Worm (Caenorhabditis elegans): Measurements from ENCODE around the gene gpd-1.

ce11 chrII:10395303-10395757, 1.4 kb downstream of the gpd-1 start, which contains the start of gene T09F3.4:
- TF ChIP-seq mec-3 (tag; optimal IDR thresholded peaks at IDR 0.05; ENCODE audit: borderline replicate concordance) (no peak), ceh-9 (tag; optimal IDR thresholded peaks at IDR 0.05) (no peak), C38D4.7 (GFP tag; optimal IDR thresholded peaks at IDR 0.05) (no peak)
